Worm (Caenorhabditis elegans) whole organism, L4/young adult: ENCODE data around the gene C50B6.3.

ENCODE experiments used
- dao-5 ChIP-seq: sonication (generic microtip); optimal IDR thresholded peaks from 2 replicates; lab custom pipeline; 2016; ENCODE audit warnings: missing genotype, missing genetic modification characterization, moderate library complexity, missing compliant biosample characterization
- him-1 ChIP-seq: sonication (generic microtip); optimal IDR thresholded peaks from 2 replicates; lab custom pipeline; 2016; ENCODE audit warnings: missing genotype, missing genetic modification reagents, missing genetic modification characterization, missing compliant biosample characterization

DNA sequence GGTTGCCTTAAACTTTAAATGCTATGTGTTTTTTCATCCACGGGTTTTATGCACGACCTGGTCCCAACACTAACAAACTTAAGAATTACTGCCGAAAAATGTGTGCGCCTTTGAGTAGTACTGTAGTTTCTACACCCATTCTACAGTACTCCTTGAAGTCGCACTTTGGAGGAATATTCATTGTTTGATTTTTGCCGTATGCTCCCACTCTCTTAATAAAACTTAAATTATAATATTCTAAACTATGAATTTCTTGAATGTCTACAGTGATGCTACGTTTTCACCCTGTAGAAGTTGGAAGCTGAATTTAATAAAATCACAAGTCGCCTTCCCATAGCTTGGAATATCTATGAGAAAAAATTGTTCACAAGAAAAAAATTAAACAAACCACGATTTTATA, 3.6 kb upstream of the C50B6.3 start:
- TF ChIP-seq dao-5 = no peak
- TF ChIP-seq him-1 = no peak
